Worm (Caenorhabditis elegans): ENCODE results near the gene F07F6.4.

- no peak for TF ChIP-seq klf-2 (GFP tag; conservative IDR thresholded peaks at IDR 0.05)
- no peak for TF ChIP-seq flt-1 (GFP tag; IDR thresholded peaks at IDR 0.05)
- no peak for TF ChIP-seq med-1 (GFP tag; optimal IDR thresholded peaks at IDR 0.05; ENCODE audit: insufficient read depth)
- TF ChIP-seq cog-1 (tag; optimal IDR thresholded peaks at IDR 0.05): no peak
- no peak for TF ChIP-seq T22C8.4 (GFP tag; IDR thresholded peaks at IDR 0.05)
- no peak for TF ChIP-seq ztf-29 (GFP tag; IDR thresholded peaks at IDR 0.05)
- TF ChIP-seq ref-1 (GFP tag; conservative IDR thresholded peaks at IDR 0.05): no peak
- no peak for TF ChIP-seq ztf-23 (GFP tag; IDR thresholded peaks at IDR 0.05)
Measured at ce11 chrII:5463692-5464300, 34.4 kb upstream of the F07F6.4 start.
